Fruit fly (Drosophila melanogaster) whole organism, embryonic: ENCODE results near the gene CG31141.
A peak's percentile ranks its signal among the peaks of the same experiment; 100 is the strongest.

ENCODE experiments used
- Bgb ChIP-seq: fragments of 200-800 bp; sonication (Bioruptor generic); IDR thresholded peaks from 2 replicates; pipeline ENCODE4 v1.3.6; 2022; ENCODE audit warnings: missing biosample characterization, missing genetic modification characterization; ENCODE audit not compliant: partially characterized antibody
- BtbVII ChIP-seq: fragments of 200-800 bp; sonication (Bioruptor generic); optimal IDR thresholded peaks from 3 replicates; lab custom pipeline; 2017; ENCODE audit warnings: missing biosample characterization, mild to moderate bottlenecking, missing genetic modification characterization
- CG10462 ChIP-seq: fragments of 200-800 bp; sonication (Bioruptor generic); optimal IDR thresholded peaks from 2 replicates; lab custom pipeline; 2016; ENCODE audit warnings: missing biosample characterization, missing genetic modification characterization
- CG10565 ChIP-seq: fragments of 200-800 bp; sonication (Bioruptor generic); optimal IDR thresholded peaks from 3 replicates; lab custom pipeline; 2016; ENCODE audit warnings: missing biosample characterization, mild to moderate bottlenecking, missing genetic modification characterization
- CG10654 ChIP-seq: fragments of 200-800 bp; sonication (Bioruptor generic); optimal IDR thresholded peaks from 2 replicates; lab custom pipeline; 2016; ENCODE audit warnings: missing biosample characterization, missing genetic modification characterization
- CG11093 ChIP-seq: fragments of 200-800 bp; sonication (Bioruptor generic); IDR thresholded peaks from 3 replicates; pipeline ENCODE4 v1.3.6; 2022; ENCODE audit warnings: missing biosample characterization, missing genetic modification characterization
- CG12071 ChIP-seq: fragments of 200-800 bp; sonication (Bioruptor generic); optimal IDR thresholded peaks from 3 replicates; lab custom pipeline; 2018; ENCODE audit warnings: missing biosample characterization, mild to moderate bottlenecking, missing genetic modification characterization
- CG12104 ChIP-seq: fragments of 200-800 bp; sonication (Bioruptor generic); optimal IDR thresholded peaks from 3 replicates; lab custom pipeline; 2016; ENCODE audit warnings: missing biosample characterization, missing genetic modification characterization
- CG15073 ChIP-seq: fragments of 200-800 bp; sonication (Bioruptor generic); optimal IDR thresholded peaks from 2 replicates; lab custom pipeline; 2016; ENCODE audit warnings: missing biosample characterization, missing genetic modification characterization
- CG15696 ChIP-seq: fragments of 200-800 bp; sonication (Bioruptor generic); optimal IDR thresholded peaks from 2 replicates; lab custom pipeline; 2019; ENCODE audit warnings: missing biosample characterization, mild to moderate bottlenecking, missing genetic modification characterization, moderate library complexity
- CG1647 ChIP-seq: fragments of 200-800 bp; sonication (Bioruptor generic); optimal IDR thresholded peaks from 3 replicates; lab custom pipeline; 2016; ENCODE audit warnings: missing biosample characterization, missing genetic modification characterization
- CG17612 ChIP-seq: fragments of 200-800 bp; sonication (Bioruptor generic); IDR thresholded peaks from 2 replicates; pipeline ENCODE4 v1.3.6; 2022; ENCODE audit warnings: missing biosample characterization, missing genetic modification characterization
- CG18476 ChIP-seq: fragments of 200-800 bp; sonication (Bioruptor generic); optimal IDR thresholded peaks from 2 replicates; lab custom pipeline; 2016; ENCODE audit warnings: missing biosample characterization, mild to moderate bottlenecking, missing genetic modification characterization
- CG30020 ChIP-seq: fragments of 200-800 bp; optimal IDR thresholded peaks from 2 replicates; lab custom pipeline; 2019; ENCODE audit warnings: missing biosample characterization, mild to moderate bottlenecking, missing genetic modification characterization, moderate library complexity
- CG30431 ChIP-seq: fragments of 200-800 bp; sonication (Bioruptor generic); optimal IDR thresholded peaks from 2 replicates; lab custom pipeline; 2017; ENCODE audit warnings: missing biosample characterization, missing genetic modification characterization
- CG5180 ChIP-seq: fragments of 200-800 bp; sonication (Bioruptor generic); optimal IDR thresholded peaks from 3 replicates; lab custom pipeline; 2017; ENCODE audit warnings: missing biosample characterization, missing genetic modification characterization, mild to moderate bottlenecking, moderate library complexity, missing genetic modification reagents
- CG5245 ChIP-seq: fragments of 200-800 bp; sonication (Bioruptor generic); optimal IDR thresholded peaks from 3 replicates; lab custom pipeline; 2016; ENCODE audit warnings: missing biosample characterization, missing genetic modification characterization
- CG6254 ChIP-seq: fragments of 200-800 bp; sonication (Bioruptor generic); optimal IDR thresholded peaks from 3 replicates; lab custom pipeline; 2017; ENCODE audit warnings: mild to moderate bottlenecking, missing biosample characterization, missing genetic modification reagents, missing genetic modification characterization
- CG6791 ChIP-seq: fragments of 200-800 bp; sonication (Bioruptor generic); IDR thresholded peaks from 3 replicates; pipeline ENCODE4 v1.3.6; 2022; ENCODE audit warnings: missing biosample characterization, missing genetic modification characterization; ENCODE audit not compliant: partially characterized antibody
- CG7928 ChIP-seq: fragments of 200-800 bp; sonication (Bioruptor generic); optimal IDR thresholded peaks from 2 replicates; lab custom pipeline; 2017; ENCODE audit warnings: missing biosample characterization, mild to moderate bottlenecking, missing genetic modification characterization
- CG8924 ChIP-seq: fragments of 200-800 bp; optimal IDR thresholded peaks from 3 replicates; lab custom pipeline; 2019; ENCODE audit warnings: missing biosample characterization, mild to moderate bottlenecking, missing genetic modification characterization, moderate library complexity
- CG9727 ChIP-seq: fragments of 200-800 bp; sonication (Bioruptor generic); optimal IDR thresholded peaks from 3 replicates; lab custom pipeline; 2017; ENCODE audit warnings: missing biosample characterization, mild to moderate bottlenecking, missing genetic modification characterization
- Camta ChIP-seq: fragments of 200-800 bp; sonication (Bioruptor generic); optimal IDR thresholded peaks from 2 replicates; lab custom pipeline; 2016; ENCODE audit warnings: missing biosample characterization, missing genetic modification characterization
- Dbx ChIP-seq: fragments of 200-800 bp; sonication (Bioruptor generic); IDR thresholded peaks from 3 replicates; pipeline ENCODE4 v1.3.6; 2022; ENCODE audit warnings: missing biosample characterization, missing genetic modification characterization
- Dip2 ChIP-seq: fragments of 200-800 bp; sonication (Bioruptor generic); IDR thresholded peaks from 2 replicates; pipeline ENCODE4 v1.3.6; 2022; ENCODE audit warnings: missing biosample characterization, missing genetic modification characterization
- Dll ChIP-seq: fragments of 200-800 bp; sonication (Bioruptor generic); IDR thresholded peaks from 4 replicates; pipeline ENCODE4 v1.3.6; 2022; ENCODE audit warnings: missing biosample characterization, missing genetic modification characterization; ENCODE audit not compliant: partially characterized antibody
- Fer2 ChIP-seq: fragments of 200-800 bp; sonication (Bioruptor generic); optimal IDR thresholded peaks from 2 replicates; lab custom pipeline; 2018; ENCODE audit warnings: missing biosample characterization, mild to moderate bottlenecking, missing genetic modification characterization, moderate library complexity
- Hey ChIP-seq: fragments of 200-800 bp; sonication (Bioruptor generic); optimal IDR thresholded peaks from 3 replicates; lab custom pipeline; 2018; ENCODE audit warnings: missing biosample characterization, mild to moderate bottlenecking, missing genetic modification characterization
- Hr51 ChIP-seq, 2 experiments: fragments of 200-800 bp; sonication (Bioruptor generic); optimal IDR thresholded peaks; 2 replicates in 1 of 2; 3 replicates in 1 of 2; lab custom pipeline; 2016 to 2018; ENCODE audit warnings: missing biosample characterization in 2 of 2, missing genetic modification characterization in 2 of 2, mild to moderate bottlenecking in 1 of 2, moderate library complexity in 1 of 2
- Kr ChIP-seq: fragments of 200-800 bp; sonication (Bioruptor generic); optimal IDR thresholded peaks from 2 replicates; lab custom pipeline; 2017; ENCODE audit warnings: missing biosample characterization, mild to moderate bottlenecking, missing genetic modification characterization
- Meics ChIP-seq: fragments of 200-800 bp; sonication (Bioruptor generic); optimal IDR thresholded peaks from 2 replicates; lab custom pipeline; 2017; ENCODE audit warnings: missing biosample characterization, mild to moderate bottlenecking, missing genetic modification characterization
- NC2α ChIP-seq: fragments of 200-800 bp; sonication (Bioruptor generic); optimal IDR thresholded peaks from 2 replicates; lab custom pipeline; 2016; ENCODE audit warnings: missing biosample characterization, missing genetic modification characterization
- Oaz ChIP-seq: fragments of 200-800 bp; sonication (Bioruptor generic); IDR thresholded peaks from 2 replicates; pipeline ENCODE4 v1.3.6; 2022; ENCODE audit warnings: missing biosample characterization, missing genetic modification characterization
- Sox102F ChIP-seq: fragments of 200-800 bp; sonication (Bioruptor generic); optimal IDR thresholded peaks from 2 replicates; lab custom pipeline; 2018; ENCODE audit warnings: missing biosample characterization, mild to moderate bottlenecking, missing genetic modification characterization, moderate library complexity
- YL-1 ChIP-seq: fragments of 200-800 bp; sonication (Bioruptor generic); optimal IDR thresholded peaks from 3 replicates; lab custom pipeline; 2017; ENCODE audit warnings: missing biosample characterization, mild to moderate bottlenecking, missing genetic modification characterization
- ap ChIP-seq: fragments of 200-800 bp; sonication (Bioruptor generic); IDR thresholded peaks from 2 replicates; pipeline ENCODE4 v1.3.6; 2022; ENCODE audit warnings: missing biosample characterization, missing genetic modification characterization
- bigmax ChIP-seq: fragments of 200-800 bp; sonication (Bioruptor generic); optimal IDR thresholded peaks from 2 replicates; lab custom pipeline; 2018; ENCODE audit warnings: missing biosample characterization, mild to moderate bottlenecking, missing genetic modification characterization
- chinmo ChIP-seq: fragments of 200-800 bp; sonication (Bioruptor generic); IDR thresholded peaks from 4 replicates; pipeline ENCODE4 v1.3.6; 2022; ENCODE audit warnings: missing biosample characterization, missing genetic modification characterization; ENCODE audit not compliant: partially characterized antibody
- crp ChIP-seq, 2 experiments: fragments of 200-800 bp; sonication (Bioruptor generic); optimal IDR thresholded peaks; 2 replicates in 1 of 2; 3 replicates in 1 of 2; lab custom pipeline; 2017; ENCODE audit warnings: missing biosample characterization in 2 of 2, missing genetic modification characterization in 2 of 2, mild to moderate bottlenecking in 1 of 2, moderate library complexity in 1 of 2
- dm ChIP-seq: fragments of 200-800 bp; sonication (Bioruptor generic); optimal IDR thresholded peaks from 3 replicates; lab custom pipeline; 2016; ENCODE audit warnings: missing biosample characterization, missing genetic modification characterization
- dmrt99B ChIP-seq: fragments of 200-800 bp; sonication (Bioruptor generic); optimal IDR thresholded peaks from 2 replicates; lab custom pipeline; 2018; ENCODE audit warnings: missing biosample characterization, mild to moderate bottlenecking, missing genetic modification characterization, moderate library complexity
- gt ChIP-seq: fragments of 200-800 bp; sonication (Bioruptor generic); IDR thresholded peaks from 2 replicates; pipeline ENCODE4 v1.3.6; 2022; ENCODE audit warnings: missing biosample characterization, missing genetic modification characterization
- her ChIP-seq: fragments of 200-800 bp; sonication (Bioruptor generic); optimal IDR thresholded peaks from 2 replicates; lab custom pipeline; 2016; ENCODE audit warnings: missing biosample characterization, missing genetic modification characterization
- kah ChIP-seq: fragments of 200-800 bp; sonication (Bioruptor generic); optimal IDR thresholded peaks from 2 replicates; lab custom pipeline; 2018; ENCODE audit warnings: missing biosample characterization, mild to moderate bottlenecking, missing genetic modification characterization
- otp ChIP-seq: fragments of 200-800 bp; sonication (Bioruptor generic); IDR thresholded peaks from 3 replicates; pipeline ENCODE4, ENCODE4 v1.3.6; 2022; ENCODE audit warnings: missing biosample characterization, missing genetic modification characterization
- p53 ChIP-seq: fragments of 200-800 bp; sonication (Bioruptor generic); optimal IDR thresholded peaks from 2 replicates; lab custom pipeline; 2016; ENCODE audit warnings: missing biosample characterization, missing genetic modification characterization
- pzg ChIP-seq: fragments of 200-800 bp; sonication (Bioruptor generic); optimal IDR thresholded peaks from 3 replicates; lab custom pipeline; 2018; ENCODE audit warnings: missing biosample characterization, mild to moderate bottlenecking, missing genetic modification characterization, moderate library complexity
- ranshi ChIP-seq: fragments of 200-800 bp; sonication (Bioruptor generic); IDR thresholded peaks from 2 replicates; pipeline ENCODE4 v1.3.6; 2022; ENCODE audit warnings: missing biosample characterization, missing genetic modification characterization
- sd ChIP-seq: fragments of 200-800 bp; sonication (Bioruptor generic); optimal IDR thresholded peaks from 3 replicates; lab custom pipeline; 2018; ENCODE audit warnings: missing biosample characterization, mild to moderate bottlenecking, missing genetic modification characterization, moderate library complexity
- sr ChIP-seq: fragments of 200-800 bp; sonication (Bioruptor generic); IDR thresholded peaks from 3 replicates; pipeline ENCODE4 v1.3.6; 2022; ENCODE audit warnings: missing biosample characterization, missing genetic modification characterization
- stc ChIP-seq: fragments of 200-800 bp; sonication (Bioruptor generic); IDR thresholded peaks from 2 replicates; pipeline ENCODE4 v1.3.6; 2022; ENCODE audit warnings: missing biosample characterization, missing genetic modification characterization

Gene CG31141

dm6 chr3R:23889922-23890321 is 33.2 kb upstream of the CG31141 start, which contains the start of gene Pli (continued):
- TF ChIP-seq CG10565 (GFP tag; lab: Kevin White, UChicago), result no peak
- no peak for TF ChIP-seq CG17612 (GFP tag; lab: Robert Waterston, UW)
- no peak for TF ChIP-seq CG11093 (GFP tag; lab: Robert Waterston, UW)
- TF ChIP-seq CG15696 (tag; lab: Kevin White, UChicago), result no peak
- TF ChIP-seq Oaz (GFP tag; lab: Robert Waterston, UW), result no peak
- TF ChIP-seq Hey, result no peak
- TF ChIP-seq BtbVII, result no peak
- TF ChIP-seq p53, result no peak
- no peak for TF ChIP-seq Sox102F (GFP tag; lab: Kevin White, UChicago)
- TF ChIP-seq ranshi (GFP tag; lab: Robert Waterston, UW), result no peak
- TF ChIP-seq CG7928, result no peak
- peak; percentile 73 for TF ChIP-seq kah (GFP tag; lab: Kevin White, UChicago)
- no peak for TF ChIP-seq stc (GFP tag; lab: Robert Waterston, UW)
- TF ChIP-seq CG1647 (GFP tag; lab: Kevin White, UChicago), result no peak
- TF ChIP-seq Dll (GFP tag; lab: Robert Waterston, UW), result no peak
- no peak for TF ChIP-seq CG15073 (GFP tag; lab: Kevin White, UChicago)
- peak; percentile 14 for TF ChIP-seq YL-1
- no peak for TF ChIP-seq CG30020
- TF ChIP-seq NC2α (GFP tag; lab: Kevin White, UChicago), result no peak
- TF ChIP-seq sr (GFP tag; lab: Robert Waterston, UW), result no peak
- TF ChIP-seq Hr51 (GFP tag; optimal IDR thresholded peaks at IDR 0.05; lab: Kevin White, UChicago), result no peak
- no peak for TF ChIP-seq CG6254 (GFP tag; lab: Kevin White, UChicago)
- no peak for TF ChIP-seq crp (GFP tag; optimal IDR thresholded peaks at IDR 0.05; lab: Kevin White, UChicago)
- no peak for TF ChIP-seq Bgb (GFP tag; lab: Robert Waterston, UW)
- TF ChIP-seq chinmo, result no peak
- peak; percentile 7 for TF ChIP-seq dm
- TF ChIP-seq gt (GFP tag; lab: Robert Waterston, UW), result no peak
- TF ChIP-seq dmrt99B, result no peak
- TF ChIP-seq bigmax, result no peak
- no peak for TF ChIP-seq Meics (GFP tag; lab: Kevin White, UChicago)
- TF ChIP-seq her (GFP tag; lab: Kevin White, UChicago), result no peak
- no peak for TF ChIP-seq CG5245
- TF ChIP-seq CG30431 (GFP tag; lab: Kevin White, UChicago), result no peak
- no peak for TF ChIP-seq ap (GFP tag; lab: Robert Waterston, UW)
- TF ChIP-seq Kr (GFP tag; lab: Kevin White, UChicago), result no peak
- peak; percentile 98 for TF ChIP-seq pzg
- TF ChIP-seq Dbx, result no peak
- no peak for TF ChIP-seq Camta
- no peak for TF ChIP-seq CG12071 (GFP tag; lab: Kevin White, UChicago)
- TF ChIP-seq sd (tag; lab: Kevin White, UChicago), result peak; percentile 49
- TF ChIP-seq CG10654, result no peak
- no peak for TF ChIP-seq CG10462 (GFP tag; lab: Kevin White, UChicago)
- TF ChIP-seq CG6791, result no peak
- peak; percentile 3 for TF ChIP-seq CG9727 (GFP tag; lab: Kevin White, UChicago)
- no peak for TF ChIP-seq Dip2 (GFP tag; lab: Robert Waterston, UW)
- no peak for TF ChIP-seq Fer2
- peak; percentile 62 for TF ChIP-seq CG8924 (tag; lab: Kevin White, UChicago)
- no peak for TF ChIP-seq otp (GFP tag; lab: Robert Waterston, UW)
- TF ChIP-seq CG5180, result no peak
- no peak for TF ChIP-seq CG12104 (GFP tag; lab: Kevin White, UChicago)
- no peak for TF ChIP-seq CG18476
